Worm (Caenorhabditis elegans) whole organism, mixed stage, embryonic: ENCODE data around the gene srh-95.

Experiments
- blmp-1 ChIP-seq: fragments of 150-350 bp; optimal IDR thresholded peaks from 2 replicates; lab custom pipeline; 2014; ENCODE audit warnings: missing biosample characterization, missing genetic modification characterization
- nhr-2 ChIP-seq: fragments of 150-350 bp; optimal IDR thresholded peaks from 2 replicates; lab custom pipeline; 2014; ENCODE audit warnings: missing biosample characterization, missing genetic modification characterization
- nhr-28 ChIP-seq: fragments of 150-350 bp; optimal IDR thresholded peaks from 2 replicates; lab custom pipeline; 2014; ENCODE audit warnings: missing biosample characterization, missing genetic modification characterization
- nhr-76 ChIP-seq: sonication (generic microtip); optimal IDR thresholded peaks from 2 replicates; lab custom pipeline; 2017; ENCODE audit warnings: missing biosample characterization, missing genetic modification characterization
- pha-4 ChIP-seq: fragments of 150-350 bp; optimal IDR thresholded peaks from 2 replicates; lab custom pipeline; 2018; ENCODE audit warnings: missing biosample characterization, missing genetic modification reagents, missing genetic modification characterization
- unc-62 ChIP-seq: fragments of 150-350 bp; optimal IDR thresholded peaks from 2 replicates; lab custom pipeline; 2014; ENCODE audit warnings: missing biosample characterization, missing genetic modification reagents, missing genetic modification characterization
- ztf-11 ChIP-seq: fragments of 150-350 bp; optimal IDR thresholded peaks from 2 replicates; lab custom pipeline; 2014; ENCODE audit warnings: missing biosample characterization, missing genetic modification characterization

DNA sequence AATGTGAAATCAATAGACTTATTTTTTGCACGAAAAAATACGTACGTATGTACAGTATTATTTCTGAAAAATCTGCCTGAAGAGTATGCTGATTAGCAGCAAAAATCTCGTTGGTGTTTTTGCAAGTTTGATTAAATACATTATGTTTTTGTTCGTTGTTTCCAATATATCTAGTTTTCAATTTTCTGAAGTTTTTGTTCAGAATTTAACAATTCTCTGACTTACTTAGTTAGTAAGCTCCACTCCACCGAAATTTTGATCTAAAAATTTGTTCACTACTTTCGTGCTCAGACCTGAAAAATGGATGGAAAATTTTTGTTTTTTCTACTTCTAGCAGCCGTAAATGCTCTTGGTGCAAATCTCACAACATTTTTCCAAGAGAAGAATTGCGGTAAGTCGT is 41.8 kb upstream of the srh-95 start, which contains the start of gene irld-26:
- no peak for TF ChIP-seq unc-62 (GFP tag; lab: Kevin White, UChicago)
- TF ChIP-seq ztf-11 = no peak
- no peak for TF ChIP-seq nhr-28 (tag; lab: Kevin White, UChicago)
- TF ChIP-seq nhr-2 (tag; lab: Kevin White, UChicago) = no peak
- TF ChIP-seq pha-4 (tag; lab: Kevin White, UChicago) = no peak
- TF ChIP-seq blmp-1 (tag; lab: Kevin White, UChicago) = no peak
- TF ChIP-seq nhr-76 (tag; lab: Kevin White, UChicago) = no peak
